Fruit fly (Drosophila melanogaster): Measurements from ENCODE around the gene CG15561.
A peak's percentile ranks its signal among the peaks of the same experiment; 100 is the strongest.

The CG15561 gene

DNA sequence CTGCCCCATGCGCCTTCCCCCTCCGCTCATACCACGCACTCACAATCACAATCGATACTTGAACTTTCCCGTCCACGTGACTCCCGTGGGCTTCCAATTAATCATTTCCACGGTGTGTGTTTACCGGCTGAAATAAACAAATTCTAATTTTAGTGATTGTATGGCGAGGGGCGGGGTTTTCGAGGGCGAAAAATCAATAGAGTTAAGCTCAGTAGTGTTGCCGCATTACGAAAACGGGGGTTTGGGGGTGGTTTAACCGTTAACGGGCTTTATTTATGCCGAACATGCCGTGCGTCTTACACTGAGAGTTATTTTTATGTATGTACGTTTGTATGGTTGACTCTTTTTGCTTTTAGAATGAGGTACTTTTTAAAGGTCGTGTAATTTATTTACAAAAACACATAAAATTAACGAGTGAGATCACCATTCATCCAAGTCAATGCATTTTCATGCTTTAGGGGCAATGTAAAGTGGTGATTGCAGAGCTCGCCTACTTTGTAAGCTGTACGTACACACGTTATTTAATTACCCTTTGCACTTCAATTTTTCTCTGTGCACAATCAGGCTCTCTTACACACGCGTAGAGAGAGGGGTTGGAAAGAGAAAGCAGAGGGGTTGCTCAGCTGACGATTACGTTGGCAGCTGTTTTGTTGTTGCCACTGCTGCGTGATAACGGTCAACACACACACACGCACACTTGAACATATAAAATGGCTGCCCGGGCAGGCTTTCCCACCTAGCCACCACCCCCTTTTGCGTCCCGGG, 6.6 kb upstream of the CG15561 start (continued):
- TF ChIP-seq otp (GFP tag; IDR thresholded peaks at IDR 0.05) (no peak), CG18476 (GFP tag; optimal IDR thresholded peaks at IDR 0.05) (peak; percentile 76), fu2 (GFP tag; optimal IDR thresholded peaks at IDR 0.05) (peak; percentile 87), ttk (GFP tag; IDR thresholded peaks at IDR 0.05) (no peak), CG14050 (GFP tag; IDR thresholded peaks at IDR 0.05) (no peak), crc (GFP tag; optimal IDR thresholded peaks at IDR 0.05) (peak; percentile 80), sens (GFP tag) (peak; percentile 97), Asciz (GFP tag; optimal IDR thresholded peaks at IDR 0.05) (peak; percentile 74), CG2712 (tag; optimal IDR thresholded peaks at IDR 0.05) (peak; percentile 89), CG7745 (tag; optimal IDR thresholded peaks at IDR 0.05) (no peak)

DNA sequence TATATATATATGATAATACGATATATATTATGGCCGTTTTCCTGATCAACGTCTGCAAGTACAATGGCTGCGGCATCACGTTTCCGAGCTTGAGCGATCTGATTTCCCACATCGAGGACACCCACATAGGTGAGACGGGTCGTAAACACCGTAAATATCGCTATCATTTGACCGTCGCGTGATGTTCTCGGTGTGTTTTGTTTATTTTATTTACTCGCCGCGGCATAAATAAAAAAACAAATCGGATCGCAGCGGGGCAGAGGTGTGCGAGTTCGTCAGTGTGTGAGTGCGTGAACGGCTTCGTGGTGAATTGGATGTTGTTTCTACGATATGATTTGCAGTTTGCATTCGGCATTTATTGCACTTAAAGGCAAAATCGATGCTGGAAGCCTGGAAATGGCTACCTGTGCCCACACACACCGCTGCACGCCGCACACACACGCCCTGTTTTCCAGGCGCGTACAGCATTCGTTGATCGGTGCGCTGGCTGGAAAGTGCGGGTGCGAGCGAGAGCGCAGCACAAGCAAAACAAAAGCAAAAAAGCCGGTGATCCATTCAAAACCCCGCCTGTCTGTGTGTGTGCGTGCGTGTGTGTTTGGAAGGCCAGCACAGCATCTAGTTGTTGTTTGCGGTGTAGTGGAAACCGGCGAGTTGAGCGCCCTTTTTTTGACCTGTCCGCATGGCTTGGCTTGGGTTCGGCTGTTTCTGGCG, 5.8 kb upstream of the CG15561 start:
- TF ChIP-seq crc (GFP tag; optimal IDR thresholded peaks at IDR 0.05) (no peak), Atf-2 (GFP tag; optimal IDR thresholded peaks at IDR 0.05) (no peak), zen (tag; optimal IDR thresholded peaks at IDR 0.05) (peak; percentile 3), cad (GFP tag; optimal IDR thresholded peaks at IDR 0.05) (peak; percentile 65), CG13424 (tag; optimal IDR thresholded peaks at IDR 0.05) (no peak), chn (GFP tag; optimal IDR thresholded peaks at IDR 0.05) (no peak), toy (GFP tag; IDR thresholded peaks at IDR 0.05) (no peak), dysf (GFP tag; IDR thresholded peaks at IDR 0.05) (no peak), CG8290 (GFP tag; optimal IDR thresholded peaks at IDR 0.05) (no peak), CG8290 (tag; optimal IDR thresholded peaks at IDR 0.05) (no peak), Camta (GFP tag; optimal IDR thresholded peaks at IDR 0.05) (no peak), Lim3 (GFP tag; IDR thresholded peaks at IDR 0.05) (no peak), CG17802 (tag; optimal IDR thresholded peaks at IDR 0.05) (no peak), Asciz (GFP tag; optimal IDR thresholded peaks at IDR 0.05) (no peak), lov (optimal IDR thresholded peaks at IDR 0.05) (no peak), lov (GFP tag; IDR thresholded peaks at IDR 0.05) (no peak), CG7745 (tag; optimal IDR thresholded peaks at IDR 0.05) (no peak), CG9609 (GFP tag; optimal IDR thresholded peaks at IDR 0.05) (no peak), amos (GFP tag; IDR thresholded peaks at IDR 0.05; ENCODE audit: partially characterized antibody) (no peak), CG33213 (GFP tag; optimal IDR thresholded peaks at IDR 0.05) (no peak), CG13624 (GFP tag; optimal IDR thresholded peaks at IDR 0.05) (no peak), CG1602 (GFP tag; optimal IDR thresholded peaks at IDR 0.05) (no peak), Ravus (GFP tag; IDR thresholded peaks at IDR 0.05) (no peak), slp2 (GFP tag; optimal IDR thresholded peaks at IDR 0.05) (no peak), Hr51 (GFP tag; optimal IDR thresholded peaks at IDR 0.05) (no peak), Atf6 (GFP tag; IDR thresholded peaks at IDR 0.05) (no peak), CG17186 (GFP tag; optimal IDR thresholded peaks at IDR 0.05) (no peak), zf30C (GFP tag; optimal IDR thresholded peaks at IDR 0.05) (peak; percentile 83), CG14667 (GFP tag; IDR thresholded peaks at IDR 0.05) (no peak), Neu2 (GFP tag; optimal IDR thresholded peaks at IDR 0.05; ENCODE audit: borderline replicate concordance) (no peak), CG7839 (tag; optimal IDR thresholded peaks at IDR 0.05) (no peak), CG8359 (GFP tag; optimal IDR thresholded peaks at IDR 0.05; ENCODE audit: borderline replicate concordance) (no peak), org-1 (GFP tag; optimal IDR thresholded peaks at IDR 0.05) (no peak), CG18619 (GFP tag; optimal IDR thresholded peaks at IDR 0.05) (no peak), CG31441 (GFP tag; IDR thresholded peaks at IDR 0.05) (no peak), h (optimal IDR thresholded peaks at IDR 0.05) (no peak), maf-S (GFP tag; optimal IDR thresholded peaks at IDR 0.05) (no peak), Oaz (GFP tag; IDR thresholded peaks at IDR 0.05) (no peak), CG8388 (GFP tag; optimal IDR thresholded peaks at IDR 0.05) (no peak), Ets65A (GFP tag) (no peak), dan (GFP tag; IDR thresholded peaks at IDR 0.05) (no peak), z (GFP tag; IDR thresholded peaks at IDR 0.05) (no peak)
